Fruit fly (Drosophila melanogaster) whole organism, embryonic: ENCODE results near the gene gfzf.

Source experiments
- Awh ChIP-seq: fragments of 200-800 bp; sonication (Bioruptor generic); IDR thresholded peaks from 2 replicates; pipeline ENCODE4, ENCODE4 v1.3.6; 2022; ENCODE audit warnings: missing biosample characterization, missing genetic modification characterization
- CG10209 ChIP-seq: fragments of 200-800 bp; sonication (Bioruptor generic); optimal IDR thresholded peaks from 3 replicates; lab custom pipeline; 2017; ENCODE audit warnings: missing biosample characterization, mild to moderate bottlenecking, missing genetic modification characterization, missing genetic modification reagents
- CG12155 ChIP-seq: fragments of 200-800 bp; sonication (Bioruptor generic); optimal IDR thresholded peaks from 3 replicates; lab custom pipeline; 2016; ENCODE audit warnings: missing biosample characterization, missing genetic modification characterization
- CG1529 ChIP-seq: fragments of 200-800 bp; sonication (Bioruptor generic); optimal IDR thresholded peaks from 3 replicates; lab custom pipeline; 2018; ENCODE audit warnings: missing biosample characterization, missing genetic modification characterization
- CG15479 ChIP-seq: fragments of 200-800 bp; sonication (Bioruptor generic); optimal IDR thresholded peaks from 3 replicates; lab custom pipeline; 2019; ENCODE audit warnings: missing biosample characterization, mild to moderate bottlenecking, missing genetic modification characterization, moderate library complexity
- CG17385 ChIP-seq: fragments of 200-800 bp; sonication (Bioruptor generic); optimal IDR thresholded peaks from 3 replicates; lab custom pipeline; 2018; ENCODE audit warnings: missing biosample characterization, mild to moderate bottlenecking, missing genetic modification characterization
- CG17802 ChIP-seq: fragments of 200-800 bp; sonication (Bioruptor generic); optimal IDR thresholded peaks from 2 replicates; lab custom pipeline; 2018; ENCODE audit warnings: missing biosample characterization, mild to moderate bottlenecking, missing genetic modification characterization, moderate library complexity
- CG1832 ChIP-seq: fragments of 200-800 bp; sonication (Bioruptor generic); optimal IDR thresholded peaks from 2 replicates; lab custom pipeline; 2017; ENCODE audit warnings: missing biosample characterization, mild to moderate bottlenecking, missing genetic modification characterization, inconsistent platforms
- CG2202 ChIP-seq: fragments of 200-800 bp; sonication (Bioruptor generic); optimal IDR thresholded peaks from 2 replicates; lab custom pipeline; 2018; ENCODE audit warnings: missing biosample characterization, mild to moderate bottlenecking, missing genetic modification characterization
- CG31365 ChIP-seq: fragments of 200-800 bp; sonication (Bioruptor generic); optimal IDR thresholded peaks from 2 replicates; lab custom pipeline; 2018; ENCODE audit warnings: missing biosample characterization, mild to moderate bottlenecking, missing genetic modification characterization
- CG3407 ChIP-seq: fragments of 200-800 bp; sonication (Bioruptor generic); optimal IDR thresholded peaks from 2 replicates; lab custom pipeline; 2018; ENCODE audit warnings: missing biosample characterization, mild to moderate bottlenecking, missing genetic modification characterization
- CG34422 ChIP-seq: fragments of 200-800 bp; sonication (Bioruptor generic); IDR thresholded peaks from 3 replicates; pipeline ENCODE4 v1.3.6; 2022; ENCODE audit warnings: missing biosample characterization, missing genetic modification characterization
- CG3995 ChIP-seq: fragments of 200-800 bp; sonication (Bioruptor generic); optimal IDR thresholded peaks from 3 replicates; lab custom pipeline; 2016; ENCODE audit warnings: missing biosample characterization, missing genetic modification characterization
- CG4360 ChIP-seq: fragments of 200-800 bp; sonication (Bioruptor generic); IDR thresholded peaks from 2 replicates; pipeline ENCODE4 v1.3.6; 2022; ENCODE audit warnings: missing biosample characterization, missing genetic modification characterization
- CG6254 ChIP-seq: fragments of 200-800 bp; sonication (Bioruptor generic); optimal IDR thresholded peaks from 3 replicates; lab custom pipeline; 2017; ENCODE audit warnings: mild to moderate bottlenecking, missing biosample characterization, missing genetic modification reagents, missing genetic modification characterization
- CG6689 ChIP-seq: fragments of 200-800 bp; sonication (Bioruptor generic); IDR thresholded peaks from 2 replicates; pipeline ENCODE4 v1.3.6; 2022; ENCODE audit warnings: missing biosample characterization, missing genetic modification characterization
- CG6791 ChIP-seq: fragments of 200-800 bp; sonication (Bioruptor generic); IDR thresholded peaks from 3 replicates; pipeline ENCODE4 v1.3.6; 2022; ENCODE audit warnings: missing biosample characterization, missing genetic modification characterization; ENCODE audit not compliant: partially characterized antibody
- CG7556 ChIP-seq: fragments of 200-800 bp; sonication (Bioruptor generic); optimal IDR thresholded peaks from 2 replicates; lab custom pipeline; 2017; ENCODE audit warnings: missing biosample characterization, mild to moderate bottlenecking, missing genetic modification characterization
- CG8924 ChIP-seq: fragments of 200-800 bp; optimal IDR thresholded peaks from 3 replicates; lab custom pipeline; 2019; ENCODE audit warnings: missing biosample characterization, mild to moderate bottlenecking, missing genetic modification characterization, moderate library complexity
- D ChIP-seq, 2 experiments: fragments of 200-800 bp in 1 of 2; fragments of >200 bp in 1 of 2; sonication (Bioruptor generic) in 1 of 2; optimal IDR thresholded peaks; 2 replicates in 1 of 2; 3 replicates in 1 of 2; lab custom pipeline; 2017; ENCODE audit warnings: mild to moderate bottlenecking in 1 of 2, missing biosample characterization in 1 of 2, missing genetic modification characterization in 1 of 2, missing genetic modification reagents in 1 of 2
- Hey ChIP-seq: fragments of 200-800 bp; sonication (Bioruptor generic); optimal IDR thresholded peaks from 3 replicates; lab custom pipeline; 2018; ENCODE audit warnings: missing biosample characterization, mild to moderate bottlenecking, missing genetic modification characterization
- NC2β ChIP-seq: fragments of 200-800 bp; sonication (Bioruptor generic); optimal IDR thresholded peaks from 2 replicates; lab custom pipeline; 2016; ENCODE audit warnings: missing biosample characterization, missing genetic modification characterization
- Scr ChIP-seq: fragments of 200-800 bp; sonication (Bioruptor generic); IDR thresholded peaks from 2 replicates; pipeline ENCODE4 v1.3.6; 2022; ENCODE audit warnings: missing biosample characterization, missing genetic modification characterization; ENCODE audit not compliant: partially characterized antibody
- Trl ChIP-seq, 3 experiments: fragments of >200 bp in 2 of 3; fragments of 200-800 bp in 1 of 3; sonication (Bioruptor generic) in 1 of 3; optimal IDR thresholded peaks; 2 replicates in 1 of 3; 3 replicates in 2 of 3; lab custom pipeline; 2016 to 2017; ENCODE audit warnings: missing biosample characterization in 1 of 3, missing genetic modification characterization in 1 of 3
- ac ChIP-seq: fragments of 200-800 bp; sonication (Bioruptor generic); optimal IDR thresholded peaks from 3 replicates; lab custom pipeline; 2017; ENCODE audit warnings: missing biosample characterization, mild to moderate bottlenecking, missing genetic modification characterization
- cad ChIP-seq: fragments of >200 bp; optimal IDR thresholded peaks from 2 replicates; lab custom pipeline; 2017; ENCODE audit warnings: missing biosample characterization, missing genetic modification characterization
- chinmo ChIP-seq: fragments of 200-800 bp; sonication (Bioruptor generic); IDR thresholded peaks from 4 replicates; pipeline ENCODE4 v1.3.6; 2022; ENCODE audit warnings: missing biosample characterization, missing genetic modification characterization; ENCODE audit not compliant: partially characterized antibody
- chn ChIP-seq: fragments of 200-800 bp; sonication (Bioruptor generic); optimal IDR thresholded peaks from 2 replicates; lab custom pipeline; 2016; ENCODE audit warnings: missing biosample characterization, missing genetic modification characterization
- ci ChIP-seq: fragments of 200-800 bp; sonication (Bioruptor generic); IDR thresholded peaks from 3 replicates; pipeline ENCODE4 v1.3.6; 2022; ENCODE audit warnings: missing biosample characterization, missing genetic modification characterization
- gcm ChIP-seq: fragments of 200-800 bp; sonication (Bioruptor generic); optimal IDR thresholded peaks from 2 replicates; lab custom pipeline; 2019; ENCODE audit warnings: missing biosample characterization, mild to moderate bottlenecking, missing genetic modification characterization, moderate library complexity
- grau ChIP-seq: fragments of 200-800 bp; optimal IDR thresholded peaks from 3 replicates; lab custom pipeline; 2019; ENCODE audit warnings: missing biosample characterization, mild to moderate bottlenecking, missing genetic modification characterization, moderate library complexity
- kah ChIP-seq: fragments of 200-800 bp; sonication (Bioruptor generic); optimal IDR thresholded peaks from 2 replicates; lab custom pipeline; 2018; ENCODE audit warnings: missing biosample characterization, mild to moderate bottlenecking, missing genetic modification characterization
- kni ChIP-seq: fragments of 200-800 bp; sonication (Bioruptor generic); optimal IDR thresholded peaks from 3 replicates; lab custom pipeline; 2017; ENCODE audit warnings: mild to moderate bottlenecking, missing biosample characterization, missing genetic modification reagents, missing genetic modification characterization
- lab ChIP-seq: fragments of 200-800 bp; sonication (Bioruptor generic); optimal IDR thresholded peaks from 3 replicates; lab custom pipeline; 2017; ENCODE audit warnings: missing biosample characterization, missing genetic modification characterization, mild to moderate bottlenecking, moderate library complexity, missing genetic modification reagents
- nerfin-1 ChIP-seq: fragments of 200-800 bp; sonication (Bioruptor generic); optimal IDR thresholded peaks from 3 replicates; lab custom pipeline; 2019; ENCODE audit warnings: missing biosample characterization, mild to moderate bottlenecking, missing genetic modification characterization, moderate library complexity
- nom ChIP-seq: fragments of 200-800 bp; sonication (Bioruptor generic); optimal IDR thresholded peaks from 2 replicates; lab custom pipeline; 2017; ENCODE audit warnings: missing biosample characterization, missing genetic modification characterization, mild to moderate bottlenecking, moderate library complexity, missing genetic modification reagents
- pros ChIP-seq: fragments of 200-800 bp; sonication (Bioruptor generic); optimal IDR thresholded peaks from 3 replicates; lab custom pipeline; 2019; ENCODE audit warnings: missing biosample characterization, mild to moderate bottlenecking, missing genetic modification characterization, moderate library complexity
- sens ChIP-seq: fragments of 200-800 bp; sonication (Bioruptor generic); peaks from one replicate; lab custom pipeline; 2016; ENCODE audit warnings: missing biosample characterization, missing genetic modification characterization
- seq ChIP-seq: fragments of 200-800 bp; sonication (Bioruptor generic); IDR thresholded peaks from 2 replicates; pipeline ENCODE4 v1.3.6; 2022; ENCODE audit warnings: missing biosample characterization, missing genetic modification characterization
- sqz ChIP-seq: fragments of 200-800 bp; sonication (Bioruptor generic); optimal IDR thresholded peaks from 3 replicates; lab custom pipeline; 2018; ENCODE audit warnings: missing biosample characterization, mild to moderate bottlenecking, missing genetic modification characterization
- tio ChIP-seq: fragments of 200-800 bp; sonication (Bioruptor generic); optimal IDR thresholded peaks from 2 replicates; lab custom pipeline; 2017; ENCODE audit warnings: missing biosample characterization, missing genetic modification characterization, inconsistent platforms
- tll ChIP-seq, 2 experiments: fragments of 200-800 bp in 1 of 2; fragments of >200 bp in 1 of 2; sonication (Bioruptor generic) in 1 of 2; optimal IDR thresholded peaks; 2 replicates each; lab custom pipeline; 2017 to 2019; ENCODE audit warnings: missing biosample characterization in 2 of 2, missing genetic modification characterization in 2 of 2, mild to moderate bottlenecking in 1 of 2, moderate library complexity in 1 of 2
- yki ChIP-seq: fragments of >200 bp; optimal IDR thresholded peaks from 3 replicates; lab custom pipeline; 2018
- zen ChIP-seq: fragments of 200-800 bp; sonication (Bioruptor generic); optimal IDR thresholded peaks from 3 replicates; lab custom pipeline; 2018; ENCODE audit warnings: missing biosample characterization, mild to moderate bottlenecking, missing genetic modification characterization, moderate library complexity

gfzf gene

DNA sequence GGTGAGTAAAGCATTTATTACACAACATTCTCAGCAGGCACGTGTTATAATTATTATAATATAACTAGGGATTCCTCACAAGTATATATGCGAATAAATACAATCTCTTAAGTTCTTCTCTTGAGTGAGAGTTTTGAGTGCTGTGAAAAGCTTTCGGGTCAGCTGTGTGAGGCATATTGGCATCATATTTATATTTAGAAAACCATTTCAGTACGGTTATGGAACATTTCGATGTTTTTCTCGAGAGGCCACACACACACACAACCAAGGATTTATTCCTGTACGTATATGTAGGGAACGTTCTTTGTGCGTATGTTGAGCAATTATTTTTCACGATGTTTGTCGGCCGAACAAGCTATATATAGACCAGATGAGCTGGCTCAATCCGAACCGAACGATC, 37.8 kb downstream of the gfzf start (continued):
- TF ChIP-seq tio (no peak), CG12155 (GFP tag; lab: Kevin White, UChicago) (no peak), CG2202 (no peak), CG34422 (no peak), CG10209 (GFP tag; lab: Kevin White, UChicago) (no peak), kah (GFP tag; lab: Kevin White, UChicago) (no peak), CG31365 (no peak)

DNA sequence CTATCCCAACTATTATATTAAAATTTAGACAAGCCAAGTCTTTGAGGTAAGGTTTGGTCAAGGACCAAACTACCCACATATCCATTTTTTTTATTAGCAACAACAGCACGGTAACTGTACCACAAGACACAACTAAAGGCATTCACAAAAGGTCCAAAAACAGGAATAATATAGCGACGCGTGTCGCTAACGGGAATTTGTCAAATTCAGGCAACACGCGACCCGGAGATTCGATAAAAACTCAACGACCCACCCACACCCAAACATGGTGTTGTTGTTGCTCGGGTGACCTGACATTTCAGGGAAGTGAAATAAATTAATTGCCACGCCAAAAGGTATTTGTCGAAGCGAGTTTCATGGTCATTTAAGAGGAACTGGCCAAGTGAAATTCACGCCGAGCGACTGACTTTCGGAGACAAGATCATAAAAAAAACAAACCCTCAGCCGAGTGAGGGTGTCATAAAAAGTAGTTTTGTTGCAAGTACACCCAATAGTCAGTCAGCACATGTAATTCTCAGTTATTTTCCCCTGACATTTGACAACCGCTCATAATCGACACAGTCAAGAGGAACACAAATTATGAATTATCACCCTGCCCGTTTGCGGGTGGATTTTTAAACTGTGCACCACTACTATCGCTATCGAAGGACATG, 39.4 kb downstream of the gfzf start:
- TF ChIP-seq Hey (tag; lab: Kevin White, UChicago) (peak; percentile 72), CG4360 (GFP tag; lab: Robert Waterston, UW) (peak; percentile 63), Awh (GFP tag; lab: Robert Waterston, UW) (no peak), D (optimal IDR thresholded peaks at IDR 0.05; lab: Kevin White, UChicago) (peak; percentile 41), D (GFP tag; optimal IDR thresholded peaks at IDR 0.05; lab: Kevin White, UChicago) (no peak), sens (GFP tag; lab: Kevin White, UChicago) (peak; percentile 30), kni (GFP tag; lab: Kevin White, UChicago) (peak; percentile 5), nerfin-1 (peak; percentile 63), cad (GFP tag; lab: Kevin White, UChicago) (peak; percentile 96), CG3407 (GFP tag; lab: Kevin White, UChicago) (no peak), CG6254 (GFP tag; lab: Kevin White, UChicago) (peak; percentile 27), CG6791 (GFP tag; lab: Robert Waterston, UW) (no peak), pros (GFP tag; lab: Kevin White, UChicago) (peak; percentile 44), tll (GFP tag; optimal IDR thresholded peaks at IDR 0.05; lab: Kevin White, UChicago) (peak in 1 of 2 experiments; percentile 98)

dm6 chr3R:7109760-7110303, 40.9 kb downstream of the gfzf start:
- no peak for TF ChIP-seq Scr (GFP tag; lab: Robert Waterston, UW)
- peak; percentile 78; the same call in 1 of the 4 replicates for TF ChIP-seq chinmo (GFP tag; lab: Robert Waterston, UW)
- TF ChIP-seq lab (GFP tag; lab: Kevin White, UChicago), result no peak
- peak; percentile 51; the same call in 2 of the 3 replicates for TF ChIP-seq ci (GFP tag; lab: Robert Waterston, UW)
- peak; percentile 78 for TF ChIP-seq pros (GFP tag; lab: Kevin White, UChicago)
- peak; percentile 25 for TF ChIP-seq sqz (GFP tag; lab: Kevin White, UChicago)
- TF ChIP-seq zen, result peak; percentile 43
- no peak for TF ChIP-seq NC2β
- TF ChIP-seq ac, result peak; percentile 19
- TF ChIP-seq yki (lab: Kevin White, UChicago), result peak; percentile 71
- peak; percentile 62 for TF ChIP-seq chn (GFP tag; lab: Kevin White, UChicago)
- no peak for TF ChIP-seq grau (tag; lab: Kevin White, UChicago)
- peak; percentile 68 for TF ChIP-seq cad (GFP tag; lab: Kevin White, UChicago)
- TF ChIP-seq CG8924 (tag; lab: Kevin White, UChicago), result peak; percentile 14
- TF ChIP-seq CG17385 (GFP tag; lab: Kevin White, UChicago), result peak; percentile 70
- TF ChIP-seq nom, result peak; percentile 57
- TF ChIP-seq gcm, result peak; percentile 54
- peak; percentile 49 for TF ChIP-seq CG1832 (GFP tag; lab: Kevin White, UChicago)
- peak; percentile 95 for TF ChIP-seq CG15479 (GFP tag; lab: Kevin White, UChicago)
- 0 out of 2 replicates have a peak, but pooled peaks have one; percentile 12 for TF ChIP-seq seq (GFP tag; lab: Robert Waterston, UW)
- TF ChIP-seq CG1529 (GFP tag; lab: Kevin White, UChicago), result no peak
- TF ChIP-seq kni (GFP tag; lab: Kevin White, UChicago), result peak; percentile 71
- peak; percentile 22 for TF ChIP-seq nerfin-1
- peak; percentile 81 to 96 for TF ChIP-seq Trl (optimal IDR thresholded peaks at IDR 0.05; lab: Kevin White, UChicago)
- no peak for TF ChIP-seq Trl (GFP tag; optimal IDR thresholded peaks at IDR 0.05; lab: Kevin White, UChicago)
- TF ChIP-seq CG17802 (tag; lab: Kevin White, UChicago), result no peak
- TF ChIP-seq CG7556 (GFP tag; lab: Kevin White, UChicago), result no peak
- TF ChIP-seq CG3995 (GFP tag; lab: Kevin White, UChicago), result no peak
- no peak for TF ChIP-seq CG6689 (GFP tag; lab: Robert Waterston, UW)
